Fruit fly (Drosophila melanogaster) whole organism, wandering third instar larva: ENCODE results near the gene rtet.

Experiments
- CrebA ChIP-seq: fragments of 200-800 bp; sonication (Bioruptor generic); optimal IDR thresholded peaks from 2 replicates; lab custom pipeline; 2016; ENCODE audit warnings: missing biosample characterization, mild to moderate bottlenecking, missing genetic modification characterization, borderline replicate concordance
- Hr78 ChIP-seq: fragments of >200 bp; optimal IDR thresholded peaks from 2 replicates; lab custom pipeline; 2017; ENCODE audit warnings: missing biosample characterization, missing genetic modification characterization
- br ChIP-seq: fragments of 200-800 bp; sonication (Bioruptor generic); optimal IDR thresholded peaks from 2 replicates; lab custom pipeline; 2016; ENCODE audit warnings: missing biosample characterization, missing genetic modification characterization
- sv ChIP-seq: fragments of 200-800 bp; sonication (Bioruptor generic); optimal IDR thresholded peaks from 3 replicates; lab custom pipeline; 2016; ENCODE audit warnings: missing biosample characterization, missing genetic modification characterization

dm6 chr3R:21141341-21141740, 33.1 kb downstream of the rtet start:
- no peak for TF ChIP-seq Hr78
- no peak for TF ChIP-seq CrebA (GFP tag; lab: Kevin White, UChicago)
- TF ChIP-seq sv (GFP tag; lab: Kevin White, UChicago): no peak
- TF ChIP-seq br (GFP tag; lab: Kevin White, UChicago): no peak
